Worm (Caenorhabditis elegans) whole organism, L2 larva: ENCODE results near the gene lips-8.

ENCODE experiments used
- C34F6.9 ChIP-seq: fragments of 150-350 bp; optimal IDR thresholded peaks from 2 replicates; lab custom pipeline; 2014; ENCODE audit warnings: missing biosample characterization, missing genetic modification characterization
- Y55F3AM.14 ChIP-seq: fragments of 200-800 bp; sonication (Bioruptor generic); optimal IDR thresholded peaks from 2 replicates; lab custom pipeline; 2018; ENCODE audit warnings: mild to moderate bottlenecking, missing genetic modification characterization, missing compliant biosample characterization
- ZK546.5 ChIP-seq: sonication (generic microtip); optimal IDR thresholded peaks from 2 replicates; lab custom pipeline; 2017; ENCODE audit warnings: missing biosample characterization, missing genetic modification characterization
- ama-1 ChIP-seq: fragments of 150-350 bp; optimal IDR thresholded peaks from 2 replicates; lab custom pipeline; 2018; ENCODE audit warnings: inconsistent platforms
- blmp-1 ChIP-seq: sonication (generic microtip); optimal IDR thresholded peaks from 2 replicates; lab custom pipeline; 2017; ENCODE audit warnings: missing genetic modification characterization, mild to moderate bottlenecking, missing compliant biosample characterization, antibody characterized with exemption, moderate library complexity; ENCODE audit not compliant: insufficient read depth
- ceh-16 ChIP-seq: fragments of 150-350 bp; optimal IDR thresholded peaks from 2 replicates; lab custom pipeline; 2014; ENCODE audit warnings: missing biosample characterization, missing genetic modification characterization
- ceh-82 ChIP-seq: fragments of 150-350 bp; optimal IDR thresholded peaks from 2 replicates; lab custom pipeline; 2014; ENCODE audit warnings: missing biosample characterization, missing genetic modification characterization
- crh-2 ChIP-seq: sonication (generic microtip); optimal IDR thresholded peaks from 2 replicates; lab custom pipeline; 2017; ENCODE audit warnings: missing biosample characterization, missing genetic modification characterization
- dmd-4 ChIP-seq: sonication (generic microtip); optimal IDR thresholded peaks from 2 replicates; lab custom pipeline; 2017; ENCODE audit warnings: missing biosample characterization, missing genetic modification characterization
- egl-27 ChIP-seq: sonication (generic microtip); optimal IDR thresholded peaks from 3 replicates; lab custom pipeline; 2017; ENCODE audit warnings: missing biosample characterization, missing genetic modification reagents, missing genetic modification characterization
- elt-1 ChIP-seq: fragments of 150-350 bp; optimal IDR thresholded peaks from 2 replicates; lab custom pipeline; 2014; ENCODE audit warnings: missing biosample characterization, missing genetic modification characterization
- elt-3 ChIP-seq: sonication (generic microtip); optimal IDR thresholded peaks from 2 replicates; lab custom pipeline; 2017; ENCODE audit warnings: missing biosample characterization, missing genetic modification characterization
- fos-1 ChIP-seq: fragments of 150-350 bp; optimal IDR thresholded peaks from 2 replicates; lab custom pipeline; 2014; ENCODE audit warnings: missing biosample characterization, missing genetic modification characterization
- gmeb-1 ChIP-seq: fragments of 150-350 bp; optimal IDR thresholded peaks from 2 replicates; lab custom pipeline; 2014; ENCODE audit warnings: missing biosample characterization, missing genetic modification characterization
- lin-11 ChIP-seq: fragments of 150-350 bp; sonication (generic microtip); optimal IDR thresholded peaks from 2 replicates; lab custom pipeline; 2014; ENCODE audit warnings: missing biosample characterization, missing genetic modification characterization, inconsistent platforms, mixed read lengths
- lin-13 ChIP-seq: fragments of 150-350 bp; optimal IDR thresholded peaks from 2 replicates; lab custom pipeline; 2014; ENCODE audit warnings: missing biosample characterization, missing genetic modification reagents, missing genetic modification characterization
- lin-39 ChIP-seq: fragments of 150-350 bp; optimal IDR thresholded peaks from 2 replicates; lab custom pipeline; 2014; ENCODE audit warnings: missing biosample characterization, missing genetic modification reagents, missing genetic modification characterization
- lsy-2 ChIP-seq, 2 experiments: fragments of 150-350 bp in 1 of 2; sonication (generic microtip) in 1 of 2; optimal IDR thresholded peaks; 2 replicates each; lab custom pipeline; 2014 to 2017; ENCODE audit warnings: missing biosample characterization in 2 of 2, missing genetic modification characterization in 2 of 2
- mbf-1 ChIP-seq: sonication (generic microtip); optimal IDR thresholded peaks from 2 replicates; lab custom pipeline; 2017; ENCODE audit warnings: missing biosample characterization, missing genetic modification characterization
- mdl-1 ChIP-seq, 2 experiments: fragments of 150-350 bp in 1 of 2; sonication (generic microtip) in 1 of 2; optimal IDR thresholded peaks; 2 replicates each; lab custom pipeline; 2017; ENCODE audit warnings: missing biosample characterization in 2 of 2, missing genetic modification characterization in 2 of 2
- nhr-10 ChIP-seq: sonication (generic microtip); optimal IDR thresholded peaks from 2 replicates; lab custom pipeline; 2017; ENCODE audit warnings: missing biosample characterization, missing genetic modification characterization
- nhr-129 ChIP-seq: fragments of 150-350 bp; optimal IDR thresholded peaks from 2 replicates; lab custom pipeline; 2014; ENCODE audit warnings: missing biosample characterization, missing genetic modification characterization
- nhr-23 ChIP-seq: fragments of 150-350 bp; optimal IDR thresholded peaks from 2 replicates; lab custom pipeline; 2014; ENCODE audit warnings: missing biosample characterization, missing genetic modification reagents, missing genetic modification characterization
- nhr-6 ChIP-seq: fragments of 150-350 bp; optimal IDR thresholded peaks from 2 replicates; lab custom pipeline; 2014; ENCODE audit warnings: missing biosample characterization, missing genetic modification characterization
- nhr-77 ChIP-seq: fragments of 150-350 bp; optimal IDR thresholded peaks from 2 replicates; lab custom pipeline; 2014; ENCODE audit warnings: missing biosample characterization, missing genetic modification characterization
- peb-1 ChIP-seq: fragments of 150-350 bp; optimal IDR thresholded peaks from 2 replicates; lab custom pipeline; 2014; ENCODE audit warnings: missing biosample characterization, missing genetic modification characterization
- skn-1 ChIP-seq: sonication (generic microtip); optimal IDR thresholded peaks from 2 replicates; lab custom pipeline; 2017; ENCODE audit warnings: missing biosample characterization, missing genetic modification characterization
- unc-55 ChIP-seq: fragments of 150-350 bp; sonication (generic microtip); optimal IDR thresholded peaks from 3 replicates; lab custom pipeline; 2014; ENCODE audit warnings: missing biosample characterization, missing genetic modification reagents, missing genetic modification characterization
- unc-62 ChIP-seq: fragments of 150-350 bp; optimal IDR thresholded peaks from 2 replicates; lab custom pipeline; 2014; ENCODE audit warnings: missing biosample characterization, missing genetic modification reagents, missing genetic modification characterization
- ztf-1 ChIP-seq: fragments of 200-800 bp; sonication (Bioruptor generic); conservative IDR thresholded peaks from 2 replicates; pipeline ENCODE4 v1.3.6; 2022; ENCODE audit warnings: missing genetic modification characterization, missing compliant biosample characterization
- ztf-11 ChIP-seq: sonication (generic microtip); optimal IDR thresholded peaks from 2 replicates; lab custom pipeline; 2017; ENCODE audit warnings: missing biosample characterization, missing genetic modification characterization
- ztf-4 ChIP-seq: fragments of 150-350 bp; optimal IDR thresholded peaks from 2 replicates; lab custom pipeline; 2014; ENCODE audit warnings: missing biosample characterization, missing genetic modification characterization

The lips-8 gene

DNA sequence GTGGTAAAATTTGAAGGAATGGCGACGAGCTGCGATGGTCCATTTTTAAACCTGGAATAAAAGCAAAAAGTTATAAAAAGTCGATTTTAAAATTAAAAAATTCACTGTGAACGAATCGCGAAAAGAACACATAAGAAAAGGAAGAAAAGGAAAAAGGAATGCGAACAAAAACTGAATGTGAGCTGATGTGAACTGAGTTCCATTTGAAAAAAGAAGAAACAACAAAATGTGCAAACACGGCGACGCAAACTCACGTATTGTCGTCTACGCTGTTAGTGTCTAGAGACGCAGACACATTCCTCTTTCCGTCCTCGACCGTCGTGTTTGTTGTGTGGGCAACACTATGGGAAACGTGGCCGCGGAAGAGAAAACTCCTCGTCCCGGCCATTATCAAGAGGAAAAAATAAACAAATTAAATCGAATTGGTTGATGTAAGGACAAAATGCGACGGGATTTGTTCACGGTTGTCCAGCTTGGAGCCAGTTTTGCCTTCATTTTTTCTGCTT is 44.5 kb upstream of the lips-8 start, which contains the start of the genes C27C12.1 and C27C12.4 (continued):
- peak; percentile 89 for TF ChIP-seq lin-11 (tag; lab: Kevin White, UChicago)
- no peak for TF ChIP-seq dmd-4 (tag; lab: Kevin White, UChicago)
- TF ChIP-seq ZK546.5 (tag; lab: Kevin White, UChicago) = no peak
- TF ChIP-seq lin-13 (GFP tag; lab: Kevin White, UChicago) = peak; percentile 89
- peak; percentile 91 for TF ChIP-seq skn-1 (tag; lab: Kevin White, UChicago)
- TF ChIP-seq Y55F3AM.14 (GFP tag; lab: Kevin White, UChicago) = peak; percentile 44

DNA sequence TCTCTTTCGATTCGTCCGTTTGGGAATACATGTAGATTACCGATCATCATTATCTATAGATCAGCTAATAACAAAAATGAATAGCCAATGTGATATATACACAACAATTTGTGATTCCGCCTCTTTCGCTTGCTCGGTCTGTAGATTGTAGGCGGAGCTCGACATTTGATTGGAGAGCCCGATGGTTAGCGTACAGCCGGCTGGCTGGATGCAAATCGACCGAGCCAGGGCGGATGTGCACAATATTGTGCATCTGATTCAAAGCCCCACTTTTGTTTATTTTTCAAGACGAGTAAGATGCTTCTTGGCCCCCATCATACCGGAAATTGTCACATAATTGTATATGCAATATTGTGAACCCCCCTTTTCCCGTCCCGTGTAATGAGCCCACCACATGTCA is 36.6 kb upstream of the lips-8 start, which contains the start of gene dmd-4:
Gene dmd-4, minus strand, starts transcription at position 101 of the 400 bp plus-strand sequence.
- TF ChIP-seq mdl-1 (tag; optimal IDR thresholded peaks at IDR 0.05; lab: Kevin White, UChicago) = no peak
- no peak for TF ChIP-seq gmeb-1 (tag; lab: Kevin White, UChicago)
- TF ChIP-seq egl-27 (tag; lab: Kevin White, UChicago) = no peak
- no peak for TF ChIP-seq nhr-77 (tag; lab: Kevin White, UChicago)
- no peak for TF ChIP-seq fos-1 (tag; lab: Kevin White, UChicago)

DNA sequence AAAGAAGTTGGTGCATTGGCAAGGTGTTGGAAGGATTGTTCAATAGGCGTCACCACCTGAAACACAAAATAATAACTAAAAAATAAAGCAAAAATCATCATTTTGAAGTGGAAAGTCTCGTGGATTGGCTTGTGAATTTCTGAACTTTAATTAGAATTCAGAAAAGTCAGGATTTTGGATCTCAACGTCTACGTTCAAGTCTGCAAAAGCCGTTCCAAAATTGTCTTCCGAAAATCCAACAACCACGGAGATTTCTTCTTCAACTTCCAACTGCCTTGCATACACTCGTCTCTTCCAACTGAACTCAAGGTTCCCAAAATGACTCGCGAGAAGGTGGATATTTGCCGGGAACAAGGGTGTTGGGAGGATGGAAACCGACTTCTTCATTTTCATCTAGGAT is 32.6 kb upstream of the lips-8 start, which contains the start of gene C27C12.3:
Gene C27C12.3, minus strand, starts transcription at position 101 of the 400 bp plus-strand sequence.
- TF ChIP-seq blmp-1 (tag; lab: Kevin White, UChicago) (no peak), ama-1 (lab: Kevin White, UChicago) (no peak), nhr-23 (tag; lab: Kevin White, UChicago) (no peak), nhr-6 (tag; lab: Kevin White, UChicago) (no peak), elt-3 (no peak), egl-27 (tag; lab: Kevin White, UChicago) (no peak), nhr-77 (tag; lab: Kevin White, UChicago) (no peak), lin-39 (tag; lab: Kevin White, UChicago) (no peak), elt-1 (tag; lab: Kevin White, UChicago) (no peak), crh-2 (tag; lab: Kevin White, UChicago) (no peak), lsy-2 (tag; optimal IDR thresholded peaks at IDR 0.05; lab: Kevin White, UChicago) (no peak), C34F6.9 (no peak), nhr-129 (tag; lab: Kevin White, UChicago) (no peak)

DNA sequence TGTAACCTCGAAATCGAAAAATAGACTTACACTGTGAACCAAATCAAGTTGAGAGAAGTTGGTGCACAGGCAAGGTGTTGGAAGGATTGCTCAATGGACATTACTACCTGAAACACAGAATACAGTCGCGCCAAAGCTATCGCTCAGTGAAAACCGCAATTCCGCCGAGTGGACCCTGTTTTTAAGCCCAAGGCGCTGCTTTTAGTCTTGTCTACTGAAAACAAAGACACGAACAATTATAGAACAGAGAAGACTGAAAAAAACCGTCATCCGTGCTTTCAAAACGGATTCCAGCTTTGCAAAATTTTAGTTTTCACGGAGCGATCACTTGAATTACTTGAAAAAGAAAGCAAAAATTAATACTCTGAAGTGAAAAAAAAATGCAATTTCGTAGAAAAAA is 30.1 kb upstream of the lips-8 start, which contains the start of gene F31F6.1:
Gene F31F6.1, minus strand, starts transcription at position 101 of the 400 bp plus-strand sequence.
- TF ChIP-seq ceh-16 (tag; lab: Kevin White, UChicago) (no peak), unc-62 (GFP tag; lab: Kevin White, UChicago) (no peak), nhr-129 (tag; lab: Kevin White, UChicago) (no peak), ztf-1 (no peak), ceh-82 (no peak), nhr-23 (tag; lab: Kevin White, UChicago) (no peak), peb-1 (tag; lab: Kevin White, UChicago) (no peak), nhr-10 (no peak), lin-11 (tag; lab: Kevin White, UChicago) (no peak), lin-39 (tag; lab: Kevin White, UChicago) (no peak), lsy-2 (tag; optimal IDR thresholded peaks at IDR 0.05; lab: Kevin White, UChicago) (no peak), ama-1 (lab: Kevin White, UChicago) (no peak)

DNA sequence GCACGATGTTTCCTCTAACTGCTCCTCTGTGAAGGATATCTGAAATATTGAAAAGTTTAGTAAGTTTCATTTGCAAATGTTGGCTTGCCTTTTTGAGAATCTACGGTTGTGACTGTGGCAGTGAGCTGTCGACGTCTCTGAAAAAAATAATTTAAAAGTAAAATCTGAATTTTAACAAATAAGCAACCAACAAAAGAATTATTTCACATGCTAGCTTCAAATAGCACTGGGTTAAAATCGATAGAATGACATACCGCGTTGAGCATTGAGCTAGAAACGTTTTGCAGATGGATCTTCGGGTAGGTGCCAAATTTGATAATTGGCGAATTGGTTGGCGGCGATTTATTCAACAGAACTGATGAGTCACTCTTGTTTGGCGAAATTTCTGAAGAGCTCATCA is 26.5 kb upstream of the lips-8 start, which contains the start of gene F31F6.2:
Gene F31F6.2, minus strand, starts transcription at position 101 of the 400 bp plus-strand sequence.
- TF ChIP-seq nhr-77 (tag; lab: Kevin White, UChicago) (no peak), ama-1 (lab: Kevin White, UChicago) (no peak), Y55F3AM.14 (GFP tag; lab: Kevin White, UChicago) (no peak), unc-55 (GFP tag; lab: Kevin White, UChicago) (no peak), lsy-2 (tag; optimal IDR thresholded peaks at IDR 0.05; lab: Kevin White, UChicago) (no peak), C34F6.9 (no peak), lin-39 (tag; lab: Kevin White, UChicago) (no peak), crh-2 (tag; lab: Kevin White, UChicago) (no peak), ztf-11 (tag; lab: Kevin White, UChicago) (no peak), nhr-129 (tag; lab: Kevin White, UChicago) (no peak), mbf-1 (tag; lab: Kevin White, UChicago) (no peak), elt-3 (no peak), lin-11 (tag; lab: Kevin White, UChicago) (no peak), ztf-4 (tag; lab: Kevin White, UChicago) (no peak)
